Worm (Caenorhabditis elegans): Measurements from ENCODE around the gene sti-1.

ce11 chrV:810281-810862, 37.1 kb downstream of the sti-1 start, which contains the start of gene R13D11.4:
- TF ChIP-seq flt-1 (GFP tag; IDR thresholded peaks at IDR 0.05), result no peak
- TF ChIP-seq T22C8.4 (GFP tag; IDR thresholded peaks at IDR 0.05), result no peak
- TF ChIP-seq ref-1 (GFP tag; conservative IDR thresholded peaks at IDR 0.05), result no peak
- no peak for TF ChIP-seq ztf-23 (GFP tag; IDR thresholded peaks at IDR 0.05)
- TF ChIP-seq tab-1 (GFP tag; IDR thresholded peaks at IDR 0.05), result no peak
